Fruit fly (Drosophila melanogaster): ENCODE measurements around the gene CG42674.

Gene CG42674

dm6 chr3L:20222617-20223016 is 24.5 kb upstream of the CG42674 start:
- no peak for TF ChIP-seq EcR (GFP tag; optimal IDR thresholded peaks at IDR 0.05)
- no peak for TF ChIP-seq CG8478 (optimal IDR thresholded peaks at IDR 0.05)
- no peak for TF ChIP-seq usp (GFP tag; optimal IDR thresholded peaks at IDR 0.05)
- no peak for TF ChIP-seq Dll (optimal IDR thresholded peaks at IDR 0.05)
- no peak for TF ChIP-seq pan (optimal IDR thresholded peaks at IDR 0.05)
- no peak for TF ChIP-seq psq (optimal IDR thresholded peaks at IDR 0.05)

dm6 chr3L:20221412-20221864 is 23.3 kb upstream of the CG42674 start, which contains the start of gene CG17145:
Gene CG17145 (plus strand): TSS chr3L:20221814.
- TF ChIP-seq Dll (optimal IDR thresholded peaks at IDR 0.05): no peak
- no peak for TF ChIP-seq psq (optimal IDR thresholded peaks at IDR 0.05)
- no peak for TF ChIP-seq usp (GFP tag; optimal IDR thresholded peaks at IDR 0.05)
- TF ChIP-seq CG8478 (optimal IDR thresholded peaks at IDR 0.05): no peak
- TF ChIP-seq EcR (GFP tag; optimal IDR thresholded peaks at IDR 0.05): no peak
- TF ChIP-seq pan (optimal IDR thresholded peaks at IDR 0.05): no peak

dm6 chr3L:20220918-20221317 is 22.8 kb upstream of the CG42674 start:
- TF ChIP-seq usp (GFP tag; optimal IDR thresholded peaks at IDR 0.05) (no peak), EcR (GFP tag; optimal IDR thresholded peaks at IDR 0.05) (no peak), CG8478 (optimal IDR thresholded peaks at IDR 0.05) (no peak), Dll (optimal IDR thresholded peaks at IDR 0.05) (no peak), pan (optimal IDR thresholded peaks at IDR 0.05) (no peak), psq (optimal IDR thresholded peaks at IDR 0.05) (no peak)

- TF ChIP-seq psq (optimal IDR thresholded peaks at IDR 0.05) (no peak), EcR (GFP tag; optimal IDR thresholded peaks at IDR 0.05) (no peak), Dll (optimal IDR thresholded peaks at IDR 0.05) (no peak), CG8478 (optimal IDR thresholded peaks at IDR 0.05) (no peak), pan (optimal IDR thresholded peaks at IDR 0.05) (no peak), usp (GFP tag; optimal IDR thresholded peaks at IDR 0.05) (no peak)
These were observed 22.3 kb upstream of the CG42674 start, which contains the start of gene CG6933 for dm6 chr3L:20220374-20220773. Gene CG6933 (minus strand): TSS chr3L:20220420.

dm6 chr3L:20212022-20212421 is 13.9 kb upstream of the CG42674 start, which contains the start of gene CG7017:
Gene CG7017 (minus strand): TSS chr3L:20212122.
- TF ChIP-seq Dll (optimal IDR thresholded peaks at IDR 0.05) (no peak), EcR (GFP tag; optimal IDR thresholded peaks at IDR 0.05) (no peak), CG8478 (optimal IDR thresholded peaks at IDR 0.05) (no peak), pan (optimal IDR thresholded peaks at IDR 0.05) (no peak), psq (optimal IDR thresholded peaks at IDR 0.05) (no peak), usp (GFP tag; optimal IDR thresholded peaks at IDR 0.05) (no peak)

- TF ChIP-seq psq (optimal IDR thresholded peaks at IDR 0.05) (no peak), EcR (GFP tag; optimal IDR thresholded peaks at IDR 0.05) (no peak), usp (GFP tag; optimal IDR thresholded peaks at IDR 0.05) (no peak), Dll (optimal IDR thresholded peaks at IDR 0.05) (no peak), CG8478 (optimal IDR thresholded peaks at IDR 0.05) (no peak), pan (optimal IDR thresholded peaks at IDR 0.05) (no peak)
These were observed 11.8 kb upstream of the CG42674 start for dm6 chr3L:20209896-20210295.

- no peak for TF ChIP-seq pan (optimal IDR thresholded peaks at IDR 0.05)
- no peak for TF ChIP-seq psq (optimal IDR thresholded peaks at IDR 0.05)
- TF ChIP-seq EcR (GFP tag; optimal IDR thresholded peaks at IDR 0.05): no peak
- no peak for TF ChIP-seq CG8478 (optimal IDR thresholded peaks at IDR 0.05)
- TF ChIP-seq usp (GFP tag; optimal IDR thresholded peaks at IDR 0.05): no peak
- TF ChIP-seq Dll (optimal IDR thresholded peaks at IDR 0.05): no peak
These were observed 11.0 kb upstream of the CG42674 start for dm6 chr3L:20209092-20209491.

dm6 chr3L:20206950-20207584 is 8.9 kb upstream of the CG42674 start, which contains the start of gene CG6996:
Gene CG6996 (plus strand): TSS chr3L:20207534.
- no peak for TF ChIP-seq usp (GFP tag; optimal IDR thresholded peaks at IDR 0.05)
- TF ChIP-seq pan (optimal IDR thresholded peaks at IDR 0.05): no peak
- TF ChIP-seq EcR (GFP tag; optimal IDR thresholded peaks at IDR 0.05): no peak
- no peak for TF ChIP-seq Dll (optimal IDR thresholded peaks at IDR 0.05)

- TF ChIP-seq CG8478 (optimal IDR thresholded peaks at IDR 0.05) (no peak), psq (optimal IDR thresholded peaks at IDR 0.05) (no peak), Dll (optimal IDR thresholded peaks at IDR 0.05) (no peak), EcR (GFP tag; optimal IDR thresholded peaks at IDR 0.05) (no peak), pan (optimal IDR thresholded peaks at IDR 0.05) (no peak), usp (GFP tag; optimal IDR thresholded peaks at IDR 0.05) (no peak)
These were observed 7.8 kb upstream of the CG42674 start, which contains the start of gene CG7290 for dm6 chr3L:20205946-20206345. Gene CG7290 (minus strand): TSS chr3L:20206046.

- no peak for TF ChIP-seq EcR (GFP tag; optimal IDR thresholded peaks at IDR 0.05)
- no peak for TF ChIP-seq pan (optimal IDR thresholded peaks at IDR 0.05)
These were observed 5.5 kb upstream of the CG42674 start, which contains the start of gene CG7298 for dm6 chr3L:20203587-20203986. Gene CG7298 (minus strand): TSS chr3L:20203687.

dm6 chr3L:20201538-20201937 is 3.4 kb upstream of the CG42674 start, which contains the start of gene obst-F:
Gene obst-F (minus strand): TSS chr3L:20201638.
- TF ChIP-seq pan (optimal IDR thresholded peaks at IDR 0.05) (no peak), usp (GFP tag; optimal IDR thresholded peaks at IDR 0.05) (no peak), CG8478 (optimal IDR thresholded peaks at IDR 0.05) (no peak), Dll (optimal IDR thresholded peaks at IDR 0.05) (no peak), psq (optimal IDR thresholded peaks at IDR 0.05) (no peak), EcR (GFP tag; optimal IDR thresholded peaks at IDR 0.05) (no peak)

- TF ChIP-seq EcR (GFP tag; optimal IDR thresholded peaks at IDR 0.05) (no peak), psq (optimal IDR thresholded peaks at IDR 0.05) (no peak)
These were observed 1.6 kb upstream of the CG42674 start, which contains the start of gene CG42833 for dm6 chr3L:20199569-20200247. Gene CG42833 (plus strand): TSS chr3L:20200093.
